Worm (Caenorhabditis elegans) whole organism, young adult: ENCODE data around the gene suex-1.
"Not testable (repeated sequence)": the region's sequence is repeated elsewhere in the genome, so short reads cannot be mapped to it uniquely, and the experiment has no call there.

Source experiments
- B0019.2 ChIP-seq: fragments of 200-800 bp; sonication (Bioruptor generic); conservative IDR thresholded peaks from 2 replicates; pipeline ENCODE4 v1.3.6; 2022; ENCODE audit warnings: missing genetic modification reagents, missing genetic modification characterization, missing compliant biosample characterization
- C17E4.6 ChIP-seq: fragments of 200-800 bp; sonication (Bioruptor generic); IDR thresholded peaks from 2 replicates; pipeline ENCODE4 v1.3.6; 2022; ENCODE audit warnings: missing genetic modification reagents, missing genetic modification characterization, missing compliant biosample characterization
- F37B4.10 ChIP-seq: fragments of 200-800 bp; sonication (Bioruptor generic); IDR thresholded peaks from 2 replicates; pipeline ENCODE4 v1.3.6; 2022; ENCODE audit warnings: missing genetic modification characterization, missing compliant biosample characterization
- F39B2.1 ChIP-seq: fragments of 200-800 bp; sonication (Bioruptor generic); IDR thresholded peaks from 2 replicates; pipeline ENCODE4 v1.3.6; 2022; ENCODE audit warnings: missing genetic modification reagents, missing genetic modification characterization, missing compliant biosample characterization
- F55B11.4 ChIP-seq: sonication (generic microtip); optimal IDR thresholded peaks from 2 replicates; lab custom pipeline; 2016; ENCODE audit warnings: missing compliant biosample characterization, missing genetic modification characterization, borderline replicate concordance; ENCODE audit not compliant: insufficient read depth
- K12H6.12 ChIP-seq: fragments of 200-800 bp; sonication (Bioruptor generic); optimal IDR thresholded peaks from 2 replicates; lab custom pipeline; 2018; ENCODE audit warnings: mild to moderate bottlenecking, missing genetic modification characterization, missing compliant biosample characterization
- Y67H2A.10 ChIP-seq: fragments of 200-800 bp; sonication (Bioruptor generic); conservative IDR thresholded peaks from 2 replicates; pipeline ENCODE4 v1.3.6; 2022; ENCODE audit warnings: missing genetic modification reagents, missing genetic modification characterization, missing compliant biosample characterization
- akir-1 ChIP-seq: fragments of 200-800 bp; sonication (Bioruptor generic); optimal IDR thresholded peaks from 2 replicates; lab custom pipeline; 2018; ENCODE audit warnings: mild to moderate bottlenecking, missing genetic modification characterization, moderate library complexity, missing compliant biosample characterization
- atf-7 ChIP-seq: sonication (generic microtip); optimal IDR thresholded peaks from 2 replicates; lab custom pipeline; 2017; ENCODE audit warnings: mild to moderate bottlenecking, missing genetic modification characterization, missing compliant biosample characterization
- athp-1 ChIP-seq: sonication (generic microtip); optimal IDR thresholded peaks from 2 replicates; lab custom pipeline; 2017; ENCODE audit warnings: mild to moderate bottlenecking, missing genetic modification characterization, missing compliant biosample characterization
- attf-3 ChIP-seq: fragments of 200-800 bp; sonication (Bioruptor generic); conservative IDR thresholded peaks from 2 replicates; pipeline ENCODE4 v1.3.6; 2022; ENCODE audit warnings: missing genetic modification reagents, missing genetic modification characterization, missing compliant biosample characterization
- ceh-91 ChIP-seq: fragments of 200-800 bp; sonication (Bioruptor generic); IDR thresholded peaks from 2 replicates; pipeline ENCODE4 v1.3.6; 2022; ENCODE audit warnings: missing genetic modification reagents, missing genetic modification characterization, missing compliant biosample characterization
- dox-1 ChIP-seq: fragments of 200-800 bp; sonication (Bioruptor generic); IDR thresholded peaks from 2 replicates; pipeline ENCODE4 v1.3.6; 2022; ENCODE audit warnings: missing genetic modification reagents, missing genetic modification characterization, missing compliant biosample characterization
- egl-18 ChIP-seq: fragments of 200-800 bp; sonication (Bioruptor generic); IDR thresholded peaks from 2 replicates; pipeline ENCODE4 v1.3.6; 2022; ENCODE audit warnings: missing genetic modification reagents, missing genetic modification characterization, missing compliant biosample characterization
- fkh-3 ChIP-seq: sonication (generic microtip); optimal IDR thresholded peaks from 2 replicates; lab custom pipeline; 2016; ENCODE audit warnings: mild to moderate bottlenecking, missing genetic modification characterization, missing compliant biosample characterization
- him-1 ChIP-seq: sonication (generic microtip); optimal IDR thresholded peaks from 2 replicates; lab custom pipeline; 2016; ENCODE audit warnings: missing genotype, missing genetic modification reagents, missing genetic modification characterization, missing compliant biosample characterization
- hmg-1.2 ChIP-seq: fragments of 200-800 bp; sonication (Bioruptor generic); IDR thresholded peaks from 2 replicates; pipeline ENCODE4 v1.3.6; 2022; ENCODE audit warnings: missing genetic modification reagents, missing genetic modification characterization, missing compliant biosample characterization
- hsf-1 ChIP-seq: fragments of 200-800 bp; sonication (Bioruptor generic); IDR thresholded peaks from 2 replicates; pipeline ENCODE4 v1.3.6; 2022; ENCODE audit warnings: missing genetic modification reagents, missing genetic modification characterization, missing compliant biosample characterization
- lag-1 ChIP-seq: fragments of 200-800 bp; sonication (Bioruptor generic); IDR thresholded peaks from 2 replicates; pipeline ENCODE4 v1.3.6; 2022; ENCODE audit warnings: missing genetic modification reagents, missing genetic modification characterization, missing compliant biosample characterization
- let-526 ChIP-seq: fragments of 200-800 bp; sonication (Bioruptor generic); IDR thresholded peaks from 2 replicates; pipeline ENCODE4 v1.3.6; 2022; ENCODE audit warnings: missing genetic modification reagents, missing genetic modification characterization, missing compliant biosample characterization
- let-607 ChIP-seq, 2 experiments: fragments of 200-800 bp in 1 of 2; sonication (Bioruptor generic) in 1 of 2; sonication (generic microtip) in 1 of 2; optimal IDR thresholded peaks; 2 replicates each; lab custom pipeline; 2016 to 2018; ENCODE audit warnings: mild to moderate bottlenecking in 2 of 2, missing compliant biosample characterization in 2 of 2, missing genetic modification characterization in 2 of 2, moderate library complexity in 2 of 2, missing genotype in 1 of 2
- lin-54 ChIP-seq: fragments of 200-800 bp; sonication (Bioruptor generic); optimal IDR thresholded peaks from 2 replicates; lab custom pipeline; 2018; ENCODE audit warnings: mild to moderate bottlenecking, missing genetic modification characterization, missing compliant biosample characterization
- lir-1 ChIP-seq: fragments of 200-800 bp; sonication (Bioruptor generic); conservative IDR thresholded peaks from 2 replicates; pipeline ENCODE4 v1.3.6; 2022; ENCODE audit warnings: missing genetic modification reagents, missing genetic modification characterization, missing compliant biosample characterization
- lsy-27 ChIP-seq: sonication (generic microtip); optimal IDR thresholded peaks from 2 replicates; lab custom pipeline; 2017; ENCODE audit warnings: missing genetic modification characterization, mild to moderate bottlenecking, missing compliant biosample characterization, antibody characterized with exemption, missing genotype, borderline replicate concordance; ENCODE audit not compliant: insufficient read depth
- madf-3 ChIP-seq: fragments of 200-800 bp; sonication (Bioruptor generic); IDR thresholded peaks from 2 replicates; pipeline ENCODE4 v1.3.6; 2022; ENCODE audit warnings: missing genetic modification reagents, missing genetic modification characterization, missing compliant biosample characterization
- madf-8 ChIP-seq: fragments of 200-800 bp; sonication (Bioruptor generic); conservative IDR thresholded peaks from 2 replicates; pipeline ENCODE4 v1.3.6; 2022; ENCODE audit warnings: missing genetic modification reagents, missing genetic modification characterization, missing compliant biosample characterization
- nfya-2 ChIP-seq: fragments of 200-800 bp; sonication (Bioruptor generic); IDR thresholded peaks from 2 replicates; pipeline ENCODE4 v1.3.6; 2022; ENCODE audit warnings: missing genetic modification reagents, missing genetic modification characterization, missing compliant biosample characterization
- nhr-179 ChIP-seq: sonication (generic microtip); optimal IDR thresholded peaks from 2 replicates; lab custom pipeline; 2016; ENCODE audit warnings: mild to moderate bottlenecking, missing genetic modification characterization, missing compliant biosample characterization
- rcor-1 ChIP-seq: fragments of 200-800 bp; sonication (Bioruptor generic); IDR thresholded peaks from 2 replicates; pipeline ENCODE4 v1.3.6; 2022; ENCODE audit warnings: missing genetic modification reagents, missing genetic modification characterization, missing compliant biosample characterization
- sea-2 ChIP-seq: fragments of 200-800 bp; sonication (Bioruptor generic); IDR thresholded peaks from 2 replicates; pipeline ENCODE4 v1.3.6; 2022; ENCODE audit warnings: missing genetic modification characterization, missing compliant biosample characterization
- snpc-3.4 ChIP-seq: sonication (generic microtip); optimal IDR thresholded peaks from 2 replicates; lab custom pipeline; 2017; ENCODE audit warnings: missing genetic modification characterization, mild to moderate bottlenecking, missing compliant biosample characterization, antibody characterized with exemption, moderate library complexity, missing genotype, missing genetic modification reagents
- snpc-4 ChIP-seq, 5 experiments: fragments of 150-350 bp in 1 of 5; sonication (generic microtip) in 4 of 5; optimal IDR thresholded peaks; 2 replicates each; lab custom pipeline; 2014 to 2018; ENCODE audit warnings: missing genetic modification characterization in 5 of 5, missing biosample characterization in 3 of 5, antibody characterized with exemption in 2 of 5, mild to moderate bottlenecking in 2 of 5, missing compliant biosample characterization in 2 of 5, missing genotype in 2 of 5, moderate library complexity in 2 of 5, missing genetic modification reagents in 1 of 5
- tbx-9 ChIP-seq: sonication (generic microtip); optimal IDR thresholded peaks from 2 replicates; lab custom pipeline; 2016; ENCODE audit warnings: borderline replicate concordance, missing genetic modification characterization, inconsistent platforms, missing compliant biosample characterization

Gene suex-1

ce11 chrII:5543476-5544144 lies 45.6 kb upstream of the suex-1 start (continued):
- TF ChIP-seq Y67H2A.10 (GFP tag; lab: Robert Waterston, UW) (peak; percentile 73), sea-2 (peak; percentile 77; the same call in 1 of the 2 replicates)

- TF ChIP-seq F39B2.1 (no peak), lag-1 (GFP tag; lab: Robert Waterston, UW) (no peak)
- TF ChIP-seq, all 124 proteins: peak for 0
Measured at ce11 chrII:5541685-5542084, 43.6 kb upstream of the suex-1 start, which contains the start of gene C17C3.24. C17C3.24 (minus strand) TSS chrII:5541785.

- not testable (repeated sequence) for TF ChIP-seq madf-3 (GFP tag; lab: Robert Waterston, UW); nhr-179; lir-1 (GFP tag; lab: Robert Waterston, UW)
- TF ChIP-seq, all 124 proteins: peak for 0; not testable (repeated sequence) for 124
Measured at ce11 chrII:5540113-5540512, 42.1 kb upstream of the suex-1 start, which contains the start of gene hlh-27. hlh-27 (minus strand) TSS chrII:5540213.

- no peak for TF ChIP-seq lsy-27
Measured at ce11 chrII:5537524-5537923, 39.5 kb upstream of the suex-1 start, which contains the start of gene C17C3.11. C17C3.11 (plus strand) TSS chrII:5537824.

- TF ChIP-seq attf-3 (peak; percentile 39; the same call in 1 of the 2 replicates), him-1 (tag; lab: Kevin White, UChicago) (no peak)
Measured at ce11 chrII:5537078-5537477, 39.0 kb upstream of the suex-1 start.

ce11 chrII:5534939-5535338 lies 36.9 kb upstream of the suex-1 start, which contains the start of gene hlh-25:
hlh-25 (plus strand) TSS chrII:5535239.
- not testable (repeated sequence) for TF ChIP-seq C17E4.6 (GFP tag; lab: Robert Waterston, UW); F55B11.4; rcor-1 (GFP tag; lab: Robert Waterston, UW)

ce11 chrII:5533642-5534041 lies 35.6 kb upstream of the suex-1 start, which contains the start of gene hlh-26:
hlh-26 (minus strand) TSS chrII:5533742.
- TF ChIP-seq hsf-1 (GFP tag; lab: Robert Waterston, UW) (no peak), hmg-1.2 (GFP tag; lab: Robert Waterston, UW) (no peak), F39B2.1 (no peak), lin-54 (GFP tag; lab: Kevin White, UChicago) (no peak), akir-1 (GFP tag; lab: Kevin White, UChicago) (no peak), atf-7 (no peak), ceh-91 (GFP tag; lab: Robert Waterston, UW) (no peak), egl-18 (GFP tag; lab: Robert Waterston, UW) (no peak), madf-8 (GFP tag; lab: Robert Waterston, UW) (no peak), F37B4.10 (GFP tag; lab: Robert Waterston, UW) (no peak), snpc-3.4 (tag; lab: Kevin White, UChicago) (no peak)

- no peak for TF ChIP-seq let-526 (GFP tag; lab: Robert Waterston, UW)
- TF ChIP-seq K12H6.12 (tag; lab: Kevin White, UChicago): no peak
- no peak for TF ChIP-seq dox-1 (GFP tag; lab: Robert Waterston, UW)
- no peak for TF ChIP-seq athp-1 (tag; lab: Kevin White, UChicago)
- TF ChIP-seq snpc-4 (GFP tag; optimal IDR thresholded peaks at IDR 0.05; lab: Kevin White, UChicago): no peak
- no peak for TF ChIP-seq snpc-4 (tag; optimal IDR thresholded peaks at IDR 0.05; lab: Kevin White, UChicago)
- no peak for TF ChIP-seq let-607 (tag; optimal IDR thresholded peaks at IDR 0.05; lab: Kevin White, UChicago)
- TF ChIP-seq rcor-1 (GFP tag; lab: Robert Waterston, UW): no peak
- no peak for TF ChIP-seq B0019.2
- no peak for TF ChIP-seq F39B2.1
- no peak for TF ChIP-seq nfya-2 (GFP tag; lab: Robert Waterston, UW)
- TF ChIP-seq tbx-9 (tag; lab: Kevin White, UChicago): no peak
- no peak for TF ChIP-seq fkh-3 (tag; lab: Kevin White, UChicago)
Measured at ce11 chrII:5531855-5532328, 33.8 kb upstream of the suex-1 start, which contains the start of gene C17C3.9. C17C3.9 (minus strand) TSS chrII:5532278.
